Fruit fly (Drosophila melanogaster) whole organism, embryonic: ENCODE results near the gene CG12784.
A peak's percentile ranks its signal among the peaks of the same experiment; 100 is the strongest.

Source experiments
- BtbVII ChIP-seq: fragments of 200-800 bp; sonication (Bioruptor generic); optimal IDR thresholded peaks from 3 replicates; lab custom pipeline; 2017; ENCODE audit warnings: missing biosample characterization, mild to moderate bottlenecking, missing genetic modification characterization
- Bteb2 ChIP-seq: fragments of 200-800 bp; sonication (Bioruptor generic); optimal IDR thresholded peaks from 2 replicates; lab custom pipeline; 2016; ENCODE audit warnings: missing biosample characterization, missing genetic modification characterization
- CG11093 ChIP-seq: fragments of 200-800 bp; sonication (Bioruptor generic); IDR thresholded peaks from 3 replicates; pipeline ENCODE4 v1.3.6; 2022; ENCODE audit warnings: missing biosample characterization, missing genetic modification characterization
- CG12104 ChIP-seq: fragments of 200-800 bp; sonication (Bioruptor generic); optimal IDR thresholded peaks from 3 replicates; lab custom pipeline; 2016; ENCODE audit warnings: missing biosample characterization, missing genetic modification characterization
- CG13123 ChIP-seq: fragments of 200-800 bp; sonication (Bioruptor generic); optimal IDR thresholded peaks from 2 replicates; lab custom pipeline; 2016; ENCODE audit warnings: missing biosample characterization, missing genetic modification characterization
- CG13424 ChIP-seq: fragments of 200-800 bp; sonication (Bioruptor generic); optimal IDR thresholded peaks from 2 replicates; lab custom pipeline; 2019; ENCODE audit warnings: missing biosample characterization, mild to moderate bottlenecking, missing genetic modification characterization, moderate library complexity
- CG14965 ChIP-seq: fragments of 200-800 bp; sonication (Bioruptor generic); optimal IDR thresholded peaks from 2 replicates; lab custom pipeline; 2016; ENCODE audit warnings: missing biosample characterization, missing genetic modification characterization, borderline replicate concordance
- CG15011 ChIP-seq: fragments of 200-800 bp; sonication (Bioruptor generic); optimal IDR thresholded peaks from 3 replicates; lab custom pipeline; 2018; ENCODE audit warnings: missing biosample characterization, mild to moderate bottlenecking, missing genetic modification characterization
- CG17186 ChIP-seq: fragments of 200-800 bp; sonication (Bioruptor generic); optimal IDR thresholded peaks from 3 replicates; lab custom pipeline; 2017; ENCODE audit warnings: missing biosample characterization, missing genetic modification reagents, missing genetic modification characterization
- CG17385 ChIP-seq: fragments of 200-800 bp; sonication (Bioruptor generic); optimal IDR thresholded peaks from 3 replicates; lab custom pipeline; 2018; ENCODE audit warnings: missing biosample characterization, mild to moderate bottlenecking, missing genetic modification characterization
- CG18476 ChIP-seq: fragments of 200-800 bp; sonication (Bioruptor generic); optimal IDR thresholded peaks from 2 replicates; lab custom pipeline; 2016; ENCODE audit warnings: missing biosample characterization, mild to moderate bottlenecking, missing genetic modification characterization
- CG2875 ChIP-seq: fragments of 200-800 bp; sonication (Bioruptor generic); optimal IDR thresholded peaks from 2 replicates; lab custom pipeline; 2017; ENCODE audit warnings: missing biosample characterization, mild to moderate bottlenecking, missing genetic modification characterization, missing genetic modification reagents
- CG31224 ChIP-seq: fragments of 200-800 bp; sonication (Bioruptor generic); IDR thresholded peaks from 2 replicates; pipeline ENCODE4 v1.3.6; 2022; ENCODE audit warnings: missing biosample characterization, missing genetic modification characterization
- CG3407 ChIP-seq: fragments of 200-800 bp; sonication (Bioruptor generic); optimal IDR thresholded peaks from 2 replicates; lab custom pipeline; 2018; ENCODE audit warnings: missing biosample characterization, mild to moderate bottlenecking, missing genetic modification characterization
- CG34224 ChIP-seq: fragments of 200-800 bp; sonication (Bioruptor generic); IDR thresholded peaks from 3 replicates; pipeline ENCODE4 v1.3.6; 2022; ENCODE audit warnings: missing biosample characterization, missing genetic modification characterization; ENCODE audit not compliant: partially characterized antibody
- CG3847 ChIP-seq: fragments of 200-800 bp; sonication (Bioruptor generic); IDR thresholded peaks from 2 replicates; pipeline ENCODE4 v1.3.6; 2022; ENCODE audit warnings: missing biosample characterization, missing genetic modification characterization
- CG4360 ChIP-seq: fragments of 200-800 bp; sonication (Bioruptor generic); IDR thresholded peaks from 2 replicates; pipeline ENCODE4 v1.3.6; 2022; ENCODE audit warnings: missing biosample characterization, missing genetic modification characterization
- CG4404 ChIP-seq: fragments of 200-800 bp; sonication (Bioruptor generic); IDR thresholded peaks from 2 replicates; pipeline ENCODE4 v1.3.6; 2022; ENCODE audit warnings: missing biosample characterization, missing genetic modification characterization
- CG7271 ChIP-seq: fragments of 200-800 bp; sonication (Bioruptor generic); optimal IDR thresholded peaks from 2 replicates; lab custom pipeline; 2018; ENCODE audit warnings: missing biosample characterization, mild to moderate bottlenecking, missing genetic modification characterization, moderate library complexity
- CG8388 ChIP-seq: fragments of 200-800 bp; sonication (Bioruptor generic); optimal IDR thresholded peaks from 2 replicates; lab custom pipeline; 2019; ENCODE audit warnings: missing biosample characterization, mild to moderate bottlenecking, missing genetic modification characterization, moderate library complexity
- Elba2 ChIP-seq: fragments of 200-800 bp; sonication (Bioruptor generic); optimal IDR thresholded peaks from 3 replicates; lab custom pipeline; 2016; ENCODE audit warnings: missing biosample characterization, missing genetic modification characterization
- Hmr ChIP-seq: fragments of 200-800 bp; sonication (Bioruptor generic); optimal IDR thresholded peaks from 3 replicates; lab custom pipeline; 2017; ENCODE audit warnings: mild to moderate bottlenecking, missing biosample characterization, missing genetic modification reagents, missing genetic modification characterization
- Hsf ChIP-seq: fragments of 200-800 bp; sonication (Bioruptor generic); optimal IDR thresholded peaks from 3 replicates; lab custom pipeline; 2016; ENCODE audit warnings: missing biosample characterization, missing genetic modification characterization
- MESR4 ChIP-seq: fragments of 200-800 bp; sonication (Bioruptor generic); optimal IDR thresholded peaks from 2 replicates; lab custom pipeline; 2018; ENCODE audit warnings: missing biosample characterization, mild to moderate bottlenecking, missing genetic modification characterization, moderate library complexity
- Oaz ChIP-seq: fragments of 200-800 bp; sonication (Bioruptor generic); IDR thresholded peaks from 2 replicates; pipeline ENCODE4 v1.3.6; 2022; ENCODE audit warnings: missing biosample characterization, missing genetic modification characterization
- Sry-δ ChIP-seq: fragments of 200-800 bp; sonication (Bioruptor generic); optimal IDR thresholded peaks from 2 replicates; lab custom pipeline; 2016; ENCODE audit warnings: missing biosample characterization, missing genetic modification characterization
- Ssrp ChIP-seq: fragments of 200-800 bp; sonication (Bioruptor generic); optimal IDR thresholded peaks from 2 replicates; lab custom pipeline; 2018; ENCODE audit warnings: missing biosample characterization, mild to moderate bottlenecking, missing genetic modification characterization, moderate library complexity
- Usf ChIP-seq: fragments of 200-800 bp; sonication (Bioruptor generic); optimal IDR thresholded peaks from 2 replicates; lab custom pipeline; 2017; ENCODE audit warnings: missing genotype, missing biosample characterization, missing genetic modification characterization
- Xbp1 ChIP-seq: fragments of 200-800 bp; sonication (Bioruptor generic); optimal IDR thresholded peaks from 3 replicates; lab custom pipeline; 2016; ENCODE audit warnings: missing biosample characterization, mild to moderate bottlenecking, missing genetic modification characterization
- amos ChIP-seq: fragments of 200-800 bp; sonication (Bioruptor generic); IDR thresholded peaks from 2 replicates; pipeline ENCODE4 v1.3.6; 2022; ENCODE audit warnings: missing biosample characterization, missing genetic modification characterization; ENCODE audit not compliant: partially characterized antibody
- ap ChIP-seq: fragments of 200-800 bp; sonication (Bioruptor generic); IDR thresholded peaks from 2 replicates; pipeline ENCODE4 v1.3.6; 2022; ENCODE audit warnings: missing biosample characterization, missing genetic modification characterization
- crol ChIP-seq: fragments of 200-800 bp; sonication (Bioruptor generic); IDR thresholded peaks from 2 replicates; pipeline ENCODE4 v1.3.6; 2022; ENCODE audit warnings: missing biosample characterization, missing genetic modification characterization
- crp ChIP-seq, 2 experiments: fragments of 200-800 bp; sonication (Bioruptor generic); optimal IDR thresholded peaks; 2 replicates in 1 of 2; 3 replicates in 1 of 2; lab custom pipeline; 2017; ENCODE audit warnings: missing biosample characterization in 2 of 2, missing genetic modification characterization in 2 of 2, mild to moderate bottlenecking in 1 of 2, moderate library complexity in 1 of 2
- dysf ChIP-seq: fragments of 200-800 bp; sonication (Bioruptor generic); IDR thresholded peaks from 3 replicates; pipeline ENCODE4 v1.3.6; 2022; ENCODE audit warnings: missing biosample characterization, missing genetic modification characterization
- ewg ChIP-seq: fragments of 200-800 bp; sonication (Bioruptor generic); optimal IDR thresholded peaks from 3 replicates; lab custom pipeline; 2017; ENCODE audit warnings: mild to moderate bottlenecking, missing biosample characterization, missing genetic modification reagents, missing genetic modification characterization
- grau ChIP-seq: fragments of 200-800 bp; optimal IDR thresholded peaks from 3 replicates; lab custom pipeline; 2019; ENCODE audit warnings: missing biosample characterization, mild to moderate bottlenecking, missing genetic modification characterization, moderate library complexity
- gt ChIP-seq: fragments of 200-800 bp; sonication (Bioruptor generic); IDR thresholded peaks from 2 replicates; pipeline ENCODE4 v1.3.6; 2022; ENCODE audit warnings: missing biosample characterization, missing genetic modification characterization
- inv ChIP-seq: fragments of 200-800 bp; sonication (Bioruptor generic); IDR thresholded peaks from 2 replicates; pipeline ENCODE4 v1.3.6; 2022; ENCODE audit warnings: missing biosample characterization, missing genetic modification characterization; ENCODE audit not compliant: partially characterized antibody
- kah ChIP-seq: fragments of 200-800 bp; sonication (Bioruptor generic); optimal IDR thresholded peaks from 2 replicates; lab custom pipeline; 2018; ENCODE audit warnings: missing biosample characterization, mild to moderate bottlenecking, missing genetic modification characterization
- knrl ChIP-seq: fragments of 200-800 bp; sonication (Bioruptor generic); IDR thresholded peaks from 3 replicates; pipeline ENCODE4 v1.3.6; 2022; ENCODE audit warnings: missing biosample characterization, missing genetic modification characterization; ENCODE audit not compliant: partially characterized antibody
- lov ChIP-seq, 2 experiments: fragments of 200-800 bp in 1 of 2; fragments of >200 bp in 1 of 2; sonication (Bioruptor generic) in 1 of 2; IDR thresholded peaks in 1 of 2; optimal IDR thresholded peaks in 1 of 2; 2 replicates in 1 of 2; 3 replicates in 1 of 2; pipeline versions ENCODE4 v1.3.6 to Lab custom; 2017 to 2022; ENCODE audit warnings: missing biosample characterization in 1 of 2, missing genetic modification characterization in 1 of 2
- p53 ChIP-seq: fragments of 200-800 bp; sonication (Bioruptor generic); optimal IDR thresholded peaks from 2 replicates; lab custom pipeline; 2016; ENCODE audit warnings: missing biosample characterization, missing genetic modification characterization
- pum ChIP-seq: fragments of 200-800 bp; sonication (Bioruptor generic); optimal IDR thresholded peaks from 2 replicates; lab custom pipeline; 2016; ENCODE audit warnings: missing biosample characterization, missing genetic modification characterization
- pzg ChIP-seq: fragments of 200-800 bp; sonication (Bioruptor generic); optimal IDR thresholded peaks from 3 replicates; lab custom pipeline; 2018; ENCODE audit warnings: missing biosample characterization, mild to moderate bottlenecking, missing genetic modification characterization, moderate library complexity
- rib ChIP-seq: fragments of 200-800 bp; sonication (Bioruptor generic); IDR thresholded peaks from 2 replicates; pipeline ENCODE4 v1.3.6; 2022; ENCODE audit warnings: missing biosample characterization, missing genetic modification characterization
- toy ChIP-seq: fragments of 200-800 bp; sonication (Bioruptor generic); IDR thresholded peaks from 2 replicates; pipeline ENCODE4 v1.3.6; 2022; ENCODE audit warnings: missing biosample characterization, missing genetic modification characterization
- trh ChIP-seq: fragments of 200-800 bp; sonication (Bioruptor generic); optimal IDR thresholded peaks from 2 replicates; lab custom pipeline; 2016; ENCODE audit warnings: missing biosample characterization, missing genetic modification characterization
- twi ChIP-seq: fragments of 200-800 bp; optimal IDR thresholded peaks from 2 replicates; lab custom pipeline; 2019; ENCODE audit warnings: missing biosample characterization, mild to moderate bottlenecking, missing genetic modification characterization, moderate library complexity
- vnd ChIP-seq: fragments of 200-800 bp; sonication (Bioruptor generic); IDR thresholded peaks from 3 replicates; pipeline ENCODE4 v1.3.6; 2022; ENCODE audit warnings: missing biosample characterization, missing genetic modification characterization; ENCODE audit not compliant: partially characterized antibody
- wek ChIP-seq: fragments of 200-800 bp; sonication (Bioruptor generic); optimal IDR thresholded peaks from 3 replicates; lab custom pipeline; 2018; ENCODE audit warnings: missing biosample characterization, mild to moderate bottlenecking, missing genetic modification characterization, moderate library complexity

Gene CG12784

dm6 chr3R:15793372-15793802, 30.5 kb downstream of the CG12784 start, which contains the start of gene nsl1 (continued):
- TF ChIP-seq toy (GFP tag; lab: Robert Waterston, UW), result no peak
- TF ChIP-seq ap (GFP tag; lab: Robert Waterston, UW), result no peak
- peak; percentile 98 for TF ChIP-seq vnd (GFP tag; lab: Robert Waterston, UW)
- TF ChIP-seq CG13123 (GFP tag; lab: Kevin White, UChicago), result no peak
- peak; percentile 97 for TF ChIP-seq amos (GFP tag; lab: Robert Waterston, UW)
- no peak for TF ChIP-seq kah
- 0 out of 3 replicates have a peak, but pooled peaks have one; percentile 8 for TF ChIP-seq dysf
- TF ChIP-seq MESR4 (GFP tag; lab: Kevin White, UChicago), result peak; percentile 23
- peak; percentile 31 for TF ChIP-seq twi (tag; lab: Kevin White, UChicago)
- TF ChIP-seq CG3847, result peak; percentile 62
- no peak for TF ChIP-seq CG8388
- TF ChIP-seq CG34224 (GFP tag; lab: Robert Waterston, UW), result peak; percentile 98
- peak; percentile 97 for TF ChIP-seq inv
- peak; percentile 97 for TF ChIP-seq knrl (GFP tag; lab: Robert Waterston, UW)
- no peak for TF ChIP-seq wek
- TF ChIP-seq Bteb2 (GFP tag; lab: Kevin White, UChicago), result no peak
- TF ChIP-seq Oaz (GFP tag; lab: Robert Waterston, UW), result no peak
- TF ChIP-seq CG7271, result peak; percentile 8
- no peak for TF ChIP-seq CG12104 (GFP tag; lab: Kevin White, UChicago)
- peak; percentile 19 for TF ChIP-seq Elba2
- peak; percentile 2 for TF ChIP-seq CG13424 (tag; lab: Kevin White, UChicago)
- TF ChIP-seq Xbp1 (GFP tag; lab: Kevin White, UChicago), result peak; percentile 55
- TF ChIP-seq Usf, result no peak
- no peak for TF ChIP-seq BtbVII (GFP tag; lab: Kevin White, UChicago)
- peak; percentile 85 for TF ChIP-seq Sry-δ (GFP tag; lab: Kevin White, UChicago)
- peak; percentile 50 for TF ChIP-seq Hmr (GFP tag; lab: Kevin White, UChicago)
- no peak for TF ChIP-seq CG2875 (GFP tag; lab: Kevin White, UChicago)
- no peak for TF ChIP-seq CG4360 (GFP tag; lab: Robert Waterston, UW)
- TF ChIP-seq grau (tag; lab: Kevin White, UChicago), result peak; percentile 44
- TF ChIP-seq CG15011 (GFP tag; lab: Kevin White, UChicago), result no peak
- TF ChIP-seq CG31224 (GFP tag; lab: Robert Waterston, UW), result no peak
- no peak for TF ChIP-seq CG3407 (GFP tag; lab: Kevin White, UChicago)
- peak in 1 of 2 experiments; percentile 5 for TF ChIP-seq crp (GFP tag; optimal IDR thresholded peaks at IDR 0.05; lab: Kevin White, UChicago)
- TF ChIP-seq trh, result no peak
- no peak for TF ChIP-seq CG11093 (GFP tag; lab: Robert Waterston, UW)
- no peak for TF ChIP-seq Ssrp
- TF ChIP-seq CG4404 (GFP tag; lab: Robert Waterston, UW), result peak; percentile 38; the same call in 1 of the 2 replicates
- TF ChIP-seq CG18476, result peak; percentile 38
- peak; percentile 11 for TF ChIP-seq Hsf (GFP tag; lab: Kevin White, UChicago)
- TF ChIP-seq gt (GFP tag; lab: Robert Waterston, UW), result no peak
- no peak for TF ChIP-seq lov (optimal IDR thresholded peaks at IDR 0.05; lab: Kevin White, UChicago)
- TF ChIP-seq lov (GFP tag; IDR thresholded peaks at IDR 0.05; lab: Robert Waterston, UW), result 0 out of 3 replicates have a peak, but pooled peaks have one; percentile 5
- no peak for TF ChIP-seq crol (GFP tag; lab: Robert Waterston, UW)
- peak; percentile 93 for TF ChIP-seq pzg (GFP tag; lab: Kevin White, UChicago)
- no peak for TF ChIP-seq p53
- peak; percentile 69 for TF ChIP-seq rib
- no peak for TF ChIP-seq CG14965
- no peak for TF ChIP-seq CG17385 (GFP tag; lab: Kevin White, UChicago)
- TF ChIP-seq pum (GFP tag; lab: Kevin White, UChicago), result no peak
- TF ChIP-seq CG17186 (GFP tag; lab: Kevin White, UChicago), result peak; percentile 98
- peak; percentile 89 for TF ChIP-seq ewg (GFP tag; lab: Kevin White, UChicago)
